Worm (Caenorhabditis elegans) whole organism, mixed stage, embryonic: ENCODE results near the gene C18D11.7.

Experiments used
- M03D4.4 ChIP-seq: sonication (generic microtip); optimal IDR thresholded peaks from 2 replicates; lab custom pipeline; 2017; ENCODE audit warnings: mild to moderate bottlenecking, missing genetic modification characterization, missing compliant biosample characterization
- bed-3 ChIP-seq: fragments of 200-800 bp; sonication (Bioruptor generic); optimal IDR thresholded peaks from 3 replicates; lab custom pipeline; 2018; ENCODE audit warnings: mild to moderate bottlenecking, missing genetic modification characterization, moderate library complexity, missing compliant biosample characterization
- ceh-39 ChIP-seq: fragments of 150-350 bp; optimal IDR thresholded peaks from 2 replicates; lab custom pipeline; 2014; ENCODE audit warnings: missing biosample characterization, missing genetic modification characterization
- ceh-43 ChIP-seq: fragments of 200-800 bp; sonication (Bioruptor generic); optimal IDR thresholded peaks from 2 replicates; lab custom pipeline; 2018; ENCODE audit warnings: mild to moderate bottlenecking, missing genetic modification characterization, moderate library complexity, missing compliant biosample characterization
- ceh-83 ChIP-seq: fragments of 200-800 bp; sonication (Bioruptor generic); optimal IDR thresholded peaks from 2 replicates; lab custom pipeline; 2018; ENCODE audit warnings: mild to moderate bottlenecking, missing genetic modification characterization, missing compliant biosample characterization
- ces-1 ChIP-seq: fragments of 150-350 bp; optimal IDR thresholded peaks from 2 replicates; lab custom pipeline; 2014; ENCODE audit warnings: missing biosample characterization, missing genetic modification reagents, missing genetic modification characterization
- cnd-1 ChIP-seq: fragments of 200-800 bp; sonication (Bioruptor generic); optimal IDR thresholded peaks from 2 replicates; lab custom pipeline; 2018; ENCODE audit warnings: mild to moderate bottlenecking, missing genetic modification characterization, missing compliant biosample characterization
- drap-1 ChIP-seq: fragments of 200-800 bp; sonication (Bioruptor generic); optimal IDR thresholded peaks from 3 replicates; lab custom pipeline; 2018; ENCODE audit warnings: mild to moderate bottlenecking, missing genetic modification characterization, missing compliant biosample characterization
- elt-1 ChIP-seq: sonication (generic microtip); optimal IDR thresholded peaks from 2 replicates; lab custom pipeline; 2017; ENCODE audit warnings: missing genetic modification characterization, mild to moderate bottlenecking, missing compliant biosample characterization, antibody characterized with exemption, moderate library complexity, borderline replicate concordance; ENCODE audit not compliant: insufficient read depth
- elt-3 ChIP-seq: fragments of 150-350 bp; optimal IDR thresholded peaks from 2 replicates; lab custom pipeline; 2014; ENCODE audit warnings: missing biosample characterization, missing genetic modification characterization
- flh-1 ChIP-seq: fragments of 200-800 bp; sonication (Bioruptor generic); optimal IDR thresholded peaks from 2 replicates; lab custom pipeline; 2018; ENCODE audit warnings: mild to moderate bottlenecking, missing genetic modification characterization, moderate library complexity, missing compliant biosample characterization
- hlh-1 ChIP-seq: fragments of 150-350 bp; optimal IDR thresholded peaks from 2 replicates; lab custom pipeline; 2014; ENCODE audit warnings: missing biosample characterization, missing genetic modification reagents, missing genetic modification characterization
- lin-13 ChIP-seq: fragments of 150-350 bp; optimal IDR thresholded peaks from 2 replicates; lab custom pipeline; 2014; ENCODE audit warnings: missing biosample characterization, missing genetic modification characterization
- lin-32 ChIP-seq: fragments of 200-800 bp; sonication (Bioruptor generic); optimal IDR thresholded peaks from 2 replicates; lab custom pipeline; 2018; ENCODE audit warnings: mild to moderate bottlenecking, missing genetic modification characterization, missing compliant biosample characterization
- lsy-2 ChIP-seq: fragments of 150-350 bp; optimal IDR thresholded peaks from 2 replicates; lab custom pipeline; 2014; ENCODE audit warnings: missing biosample characterization, missing genetic modification characterization
- mep-1 ChIP-seq: fragments of 150-350 bp; optimal IDR thresholded peaks from 2 replicates; lab custom pipeline; 2017; ENCODE audit warnings: missing biosample characterization, missing genetic modification reagents, missing genetic modification characterization, inconsistent platforms
- mls-2 ChIP-seq: sonication (generic microtip); optimal IDR thresholded peaks from 2 replicates; lab custom pipeline; 2016; ENCODE audit warnings: mild to moderate bottlenecking, missing genetic modification characterization, moderate library complexity, missing compliant biosample characterization
- nhr-12 ChIP-seq: fragments of 150-350 bp; optimal IDR thresholded peaks from 2 replicates; lab custom pipeline; 2014; ENCODE audit warnings: missing biosample characterization, missing genetic modification characterization
- nhr-2 ChIP-seq: fragments of 150-350 bp; optimal IDR thresholded peaks from 2 replicates; lab custom pipeline; 2014; ENCODE audit warnings: missing biosample characterization, missing genetic modification characterization
- nhr-28 ChIP-seq: fragments of 150-350 bp; optimal IDR thresholded peaks from 2 replicates; lab custom pipeline; 2014; ENCODE audit warnings: missing biosample characterization, missing genetic modification characterization
- nhr-76 ChIP-seq: sonication (generic microtip); optimal IDR thresholded peaks from 2 replicates; lab custom pipeline; 2017; ENCODE audit warnings: missing biosample characterization, missing genetic modification characterization
- pha-4 ChIP-seq: fragments of 150-350 bp; optimal IDR thresholded peaks from 2 replicates; lab custom pipeline; 2018; ENCODE audit warnings: missing biosample characterization, missing genetic modification reagents, missing genetic modification characterization
- sem-2 ChIP-seq: fragments of 200-800 bp; sonication (Bioruptor generic); optimal IDR thresholded peaks from 2 replicates; lab custom pipeline; 2018; ENCODE audit warnings: mild to moderate bottlenecking, missing genetic modification characterization, missing compliant biosample characterization
- snpc-4 ChIP-seq: fragments of 150-350 bp; optimal IDR thresholded peaks from 2 replicates; lab custom pipeline; 2014; ENCODE audit warnings: missing biosample characterization, missing genetic modification characterization
- sptf-1 ChIP-seq: sonication (generic microtip); optimal IDR thresholded peaks from 2 replicates; lab custom pipeline; 2017; ENCODE audit warnings: mild to moderate bottlenecking, missing genetic modification characterization, moderate library complexity, missing compliant biosample characterization
- tbx-8 ChIP-seq: fragments of 200-800 bp; sonication (Bioruptor generic); optimal IDR thresholded peaks from 2 replicates; lab custom pipeline; 2018; ENCODE audit warnings: mild to moderate bottlenecking, missing genetic modification characterization, moderate library complexity, missing compliant biosample characterization
- unc-120 ChIP-seq: sonication (generic microtip); optimal IDR thresholded peaks from 2 replicates; lab custom pipeline; 2017; ENCODE audit warnings: missing genetic modification characterization, missing compliant biosample characterization; ENCODE audit not compliant: poor library complexity, severe bottlenecking
- unc-39 ChIP-seq: fragments of 150-350 bp; optimal IDR thresholded peaks from 2 replicates; lab custom pipeline; 2014; ENCODE audit warnings: missing biosample characterization, missing genetic modification characterization
- zip-8 ChIP-seq: fragments of 150-350 bp; optimal IDR thresholded peaks from 2 replicates; lab custom pipeline; 2014; ENCODE audit warnings: missing biosample characterization, missing genetic modification characterization
- ztf-11 ChIP-seq: fragments of 150-350 bp; optimal IDR thresholded peaks from 2 replicates; lab custom pipeline; 2014; ENCODE audit warnings: missing biosample characterization, missing genetic modification characterization

C18D11.7 gene

DNA sequence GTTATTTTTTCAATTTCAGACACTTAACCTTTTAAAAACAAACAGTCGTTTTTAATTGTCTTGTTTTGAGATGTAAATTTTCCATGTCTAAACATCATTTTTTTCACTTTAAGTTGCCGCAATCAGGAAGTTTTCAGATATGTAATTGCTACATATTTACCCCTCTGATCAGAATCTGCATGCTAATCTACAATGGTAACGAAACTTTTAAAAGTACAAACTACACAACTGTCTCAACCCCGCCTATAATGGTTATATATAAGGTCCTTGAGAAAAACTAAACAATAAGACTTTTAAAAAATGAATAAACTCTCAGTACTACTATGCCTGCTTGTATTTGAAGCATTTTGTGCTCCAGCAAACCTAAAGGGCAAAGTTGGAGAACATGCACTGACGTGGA is 2.2 kb upstream of the C18D11.7 start, which contains the start of gene C18D11.9:
Gene C18D11.9 (plus strand): TSS at position 301 of the 400 bp plus-strand sequence.
- TF ChIP-seq snpc-4: no peak
- TF ChIP-seq mep-1 (tag; lab: Kevin White, UChicago): no peak
- no peak for TF ChIP-seq flh-1 (GFP tag; lab: Kevin White, UChicago)
- TF ChIP-seq nhr-12 (tag; lab: Kevin White, UChicago): no peak
- TF ChIP-seq zip-8 (tag; lab: Kevin White, UChicago): no peak
- TF ChIP-seq ztf-11 (tag; lab: Kevin White, UChicago): no peak

DNA sequence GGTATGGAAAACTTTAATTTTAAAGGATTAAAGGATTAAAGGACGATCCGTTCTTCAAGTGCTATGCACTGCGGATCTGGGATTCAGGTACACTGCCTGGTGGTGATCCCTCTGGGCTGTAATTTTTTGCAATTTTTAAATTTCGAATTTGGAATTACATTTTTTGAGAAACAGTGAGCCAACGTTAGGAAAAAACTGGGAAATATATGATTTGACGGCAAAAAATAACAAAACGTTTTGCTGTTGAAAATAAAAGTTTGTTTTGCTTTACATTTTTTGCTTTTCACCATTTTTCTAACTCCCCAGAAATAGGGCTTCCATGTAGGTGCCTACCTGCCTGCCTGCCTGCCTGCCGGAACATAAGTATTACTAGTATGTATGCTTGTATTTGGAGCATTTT is 823 bp upstream of the C18D11.7 start, which contains the start of gene C18D11.10:
Gene C18D11.10 (plus strand): TSS at position 301 of the 400 bp plus-strand sequence.
- TF ChIP-seq elt-1 (tag; lab: Kevin White, UChicago): no peak
- TF ChIP-seq flh-1 (GFP tag; lab: Kevin White, UChicago): no peak
- no peak for TF ChIP-seq nhr-28 (tag; lab: Kevin White, UChicago)
- TF ChIP-seq zip-8 (tag; lab: Kevin White, UChicago): no peak
- no peak for TF ChIP-seq sem-2 (GFP tag; lab: Kevin White, UChicago)
- TF ChIP-seq pha-4: no peak
- no peak for TF ChIP-seq tbx-8 (GFP tag; lab: Kevin White, UChicago)
- no peak for TF ChIP-seq nhr-12 (tag; lab: Kevin White, UChicago)

- no peak for TF ChIP-seq unc-39
- TF ChIP-seq ceh-83 (GFP tag; lab: Kevin White, UChicago): no peak
- no peak for TF ChIP-seq lsy-2 (tag; lab: Kevin White, UChicago)
- TF ChIP-seq nhr-2 (tag; lab: Kevin White, UChicago): no peak
Measured at ce11 chrIII:11795448-11795847, 11.1 kb downstream of the C18D11.7 start, which contains the start of gene twk-39. twk-39 (plus strand) TSS chrIII:11795748.

DNA sequence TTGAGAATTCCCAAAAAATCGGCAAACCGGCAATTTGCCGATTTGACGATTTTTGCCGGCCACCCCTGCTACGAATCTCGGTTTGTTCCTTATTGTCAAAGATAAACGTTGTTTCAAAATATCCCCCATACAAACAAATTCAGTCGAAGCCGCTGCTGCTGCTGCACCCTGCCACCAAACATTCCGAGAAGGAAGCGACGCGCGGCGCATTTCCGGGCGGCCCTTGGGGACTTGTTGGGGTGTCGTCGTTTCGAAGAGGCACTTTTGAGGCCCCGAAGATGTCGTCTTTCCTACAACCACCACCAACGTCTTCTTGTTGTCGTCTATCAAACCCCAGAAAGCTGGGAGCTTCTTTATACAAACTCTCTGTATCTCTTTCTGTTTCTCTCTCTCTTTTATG is 12.2 kb downstream of the C18D11.7 start:
- no peak for TF ChIP-seq hlh-1 (tag; lab: Kevin White, UChicago)
- peak; percentile 4 for TF ChIP-seq sptf-1 (tag; lab: Kevin White, UChicago)
- TF ChIP-seq nhr-12 (tag; lab: Kevin White, UChicago): no peak

DNA sequence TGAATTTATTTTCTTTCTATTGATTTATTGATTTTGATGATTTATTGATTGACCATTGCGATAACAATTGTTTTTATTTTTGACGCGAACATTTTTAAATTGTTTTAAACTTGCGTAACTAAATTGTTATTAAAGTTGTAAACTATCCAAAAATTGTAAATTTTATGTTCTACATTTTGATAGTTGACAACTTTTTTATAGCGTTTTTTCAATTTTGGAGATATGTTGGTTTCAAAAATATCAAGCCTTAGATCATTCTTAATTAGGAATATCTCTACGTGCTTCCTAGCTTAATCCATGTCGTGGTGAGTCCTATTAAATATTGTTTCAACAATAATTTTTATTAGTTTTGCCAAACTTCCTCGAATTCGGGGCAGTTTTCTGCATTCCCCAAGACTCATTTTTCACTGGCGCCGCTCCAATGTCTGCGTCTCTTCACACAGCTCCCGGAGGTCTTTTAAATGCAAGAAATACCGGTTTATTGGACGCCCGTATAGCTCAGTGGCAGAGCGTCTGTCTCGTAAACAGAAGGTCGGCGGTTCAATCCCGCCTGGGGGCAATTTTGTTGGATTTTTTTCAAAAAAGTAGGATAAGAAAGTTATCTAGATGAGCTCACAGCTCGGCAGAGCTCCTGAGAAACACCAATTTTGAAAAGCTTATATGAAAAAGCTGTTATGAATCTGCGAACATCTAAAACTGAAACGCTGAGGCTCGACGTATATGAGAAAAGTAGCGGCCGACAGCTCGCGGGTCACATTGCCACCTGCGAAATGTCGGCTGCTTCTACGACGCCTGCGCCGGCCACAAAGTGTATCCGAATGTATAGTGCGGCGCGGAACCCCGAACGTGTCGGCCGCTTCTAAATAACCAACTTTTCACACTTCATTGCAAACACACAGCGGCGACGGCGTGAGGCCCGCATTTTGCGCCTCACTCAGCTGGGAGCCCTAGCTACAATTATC is 14.0 kb downstream of the C18D11.7 start, which contains the start of gene C24H11.2:
Gene C24H11.2 (minus strand): TSS at position 51 of the 962 bp plus-strand sequence.
- TF ChIP-seq ceh-43 (peak; percentile 27), drap-1 (GFP tag; lab: Kevin White, UChicago) (peak; percentile 11), bed-3 (GFP tag; lab: Kevin White, UChicago) (peak; percentile 35), sptf-1 (tag; lab: Kevin White, UChicago) (peak; percentile 40), M03D4.4 (tag; lab: Kevin White, UChicago) (peak; percentile 34)

DNA sequence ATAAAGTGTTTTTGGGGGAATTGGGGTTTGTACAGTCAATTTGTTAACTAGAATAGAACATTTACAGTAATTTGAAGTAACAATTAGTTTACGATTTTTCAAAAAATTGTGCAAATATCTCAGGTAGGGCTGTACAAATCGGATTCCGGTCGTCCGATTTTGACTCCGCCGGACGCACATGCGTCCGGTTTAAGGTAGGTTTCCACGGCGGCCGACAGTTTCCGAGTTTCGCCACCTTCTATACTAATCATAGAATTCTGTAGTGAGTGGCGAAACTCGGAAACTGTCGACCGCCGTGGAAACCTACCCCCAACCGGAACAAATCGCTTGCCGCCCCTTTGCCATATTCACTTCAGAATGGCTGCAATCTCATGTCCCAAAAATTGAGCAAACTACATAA is 17.1 kb downstream of the C18D11.7 start:
- no peak for TF ChIP-seq cnd-1
- TF ChIP-seq snpc-4: no peak
- TF ChIP-seq nhr-76 (tag; lab: Kevin White, UChicago): no peak
- no peak for TF ChIP-seq ces-1
- no peak for TF ChIP-seq nhr-28 (tag; lab: Kevin White, UChicago)
- TF ChIP-seq unc-39: no peak
- no peak for TF ChIP-seq ceh-83 (GFP tag; lab: Kevin White, UChicago)
- TF ChIP-seq hlh-1 (tag; lab: Kevin White, UChicago): no peak
- no peak for TF ChIP-seq nhr-12 (tag; lab: Kevin White, UChicago)
- TF ChIP-seq lin-13 (tag; lab: Kevin White, UChicago): no peak
- no peak for TF ChIP-seq mls-2
- no peak for TF ChIP-seq ceh-39 (tag; lab: Kevin White, UChicago)
- no peak for TF ChIP-seq ceh-43
- no peak for TF ChIP-seq sptf-1 (tag; lab: Kevin White, UChicago)
- TF ChIP-seq unc-120: no peak
- no peak for TF ChIP-seq lsy-2 (tag; lab: Kevin White, UChicago)
- TF ChIP-seq elt-3 (tag; lab: Kevin White, UChicago): no peak
- TF ChIP-seq lin-32 (GFP tag; lab: Kevin White, UChicago): no peak
- TF ChIP-seq elt-1 (tag; lab: Kevin White, UChicago): no peak
